Fruit fly (Drosophila melanogaster): ENCODE data around the gene CG43446.

dm6 chr3R:20949749-20950676 is 37.7 kb downstream of the CG43446 start:
- TF ChIP-seq CG6163 (GFP tag; IDR thresholded peaks at IDR 0.05) (no peak), Gug (GFP tag; IDR thresholded peaks at IDR 0.05) (no peak), Hr4 (GFP tag; optimal IDR thresholded peaks at IDR 0.05) (peak; percentile 39), salr (GFP tag; optimal IDR thresholded peaks at IDR 0.05) (peak in 1 of 2 experiments; percentile 13), pdm3 (GFP tag; optimal IDR thresholded peaks at IDR 0.05) (no peak), fkh (GFP tag; optimal IDR thresholded peaks at IDR 0.05) (peak; percentile 55), Eip93F (GFP tag; optimal IDR thresholded peaks at IDR 0.05) (no peak)
